Worm (Caenorhabditis elegans) whole organism, young adult: ENCODE measurements around the gene npr-34.

Experiments
- F57C9.4 ChIP-seq: sonication (generic microtip); optimal IDR thresholded peaks from 2 replicates; lab custom pipeline; 2017; ENCODE audit warnings: mild to moderate bottlenecking, missing genetic modification characterization, missing compliant biosample characterization
- let-526 ChIP-seq: fragments of 200-800 bp; sonication (Bioruptor generic); IDR thresholded peaks from 2 replicates; pipeline ENCODE4 v1.3.6; 2022; ENCODE audit warnings: missing genetic modification reagents, missing genetic modification characterization, missing compliant biosample characterization
- sea-2 ChIP-seq: fragments of 200-800 bp; sonication (Bioruptor generic); IDR thresholded peaks from 2 replicates; pipeline ENCODE4 v1.3.6; 2022; ENCODE audit warnings: missing genetic modification characterization, missing compliant biosample characterization

DNA sequence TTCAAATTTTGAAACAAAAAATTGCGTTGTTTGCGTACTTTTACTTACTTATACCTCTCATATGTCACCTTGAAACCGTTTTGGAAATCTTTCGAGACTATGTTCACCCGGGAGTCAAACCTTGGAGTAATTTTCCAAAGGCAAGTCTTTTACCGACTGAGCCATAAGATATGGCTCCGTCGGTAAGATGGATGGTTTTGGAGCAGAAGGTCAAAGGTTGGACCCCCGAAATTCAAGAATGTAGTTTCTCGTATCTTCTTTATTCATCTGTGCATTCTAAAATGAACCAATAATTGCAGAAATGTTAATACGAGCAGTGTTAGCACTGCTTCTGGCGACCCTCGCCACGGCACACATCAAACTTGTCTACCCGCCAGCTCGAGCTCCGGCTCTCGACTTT lies 33.8 kb downstream of the npr-34 start, which contains the start of gene C09F9.2:
- TF ChIP-seq sea-2 (GFP tag; lab: Robert Waterston, UW) (no peak), let-526 (no peak), F57C9.4 (tag; lab: Kevin White, UChicago) (no peak)
